Worm (Caenorhabditis elegans) whole organism, L1 larva: ENCODE measurements around the gene twk-46.

Source experiments
- fos-1 ChIP-seq: fragments of 150-350 bp; optimal IDR thresholded peaks from 2 replicates; lab custom pipeline; 2014; ENCODE audit warnings: missing biosample characterization, missing genetic modification characterization
- nhr-28 ChIP-seq: fragments of 150-350 bp; optimal IDR thresholded peaks from 2 replicates; lab custom pipeline; 2014; ENCODE audit warnings: missing biosample characterization, missing genetic modification characterization
- zag-1 ChIP-seq: fragments of 150-350 bp; optimal IDR thresholded peaks from 2 replicates; lab custom pipeline; 2014; ENCODE audit warnings: missing biosample characterization, missing genetic modification characterization
- ztf-11 ChIP-seq, 2 experiments: sonication (generic microtip); optimal IDR thresholded peaks; 2 replicates each; lab custom pipeline; 2016 to 2017; ENCODE audit warnings: missing genetic modification characterization in 2 of 2, missing biosample characterization in 1 of 2, missing compliant biosample characterization in 1 of 2

ce11 chrV:19063326-19063725 is 3.4 kb downstream of the twk-46 start:
- TF ChIP-seq zag-1 (tag; lab: Kevin White, UChicago) (no peak), fos-1 (tag; lab: Kevin White, UChicago) (no peak), nhr-28 (tag; lab: Kevin White, UChicago) (no peak), ztf-11 (tag; optimal IDR thresholded peaks at IDR 0.05; lab: Kevin White, UChicago) (no peak)
